Worm (Caenorhabditis elegans) whole organism, L4 larva: Measurements from ENCODE around the gene F42A6.2.

Experiments
- F37D6.2 ChIP-seq: sonication (generic microtip); optimal IDR thresholded peaks from 2 replicates; lab custom pipeline; 2016; ENCODE audit warnings: mild to moderate bottlenecking, missing genetic modification characterization, missing compliant biosample characterization
- F49E8.2 ChIP-seq: sonication (generic microtip); optimal IDR thresholded peaks from 2 replicates; lab custom pipeline; 2016; ENCODE audit warnings: missing compliant biosample characterization, mild to moderate bottlenecking, missing genetic modification characterization, borderline replicate concordance
- Y75B8A.6 ChIP-seq: fragments of 200-800 bp; sonication (Bioruptor generic); IDR thresholded peaks from 2 replicates; pipeline ENCODE4 v1.3.6; 2022; ENCODE audit warnings: missing genetic modification reagents, missing genetic modification characterization, missing compliant biosample characterization
- arid-1 ChIP-seq: fragments of 200-800 bp; sonication (Bioruptor generic); conservative IDR thresholded peaks from 2 replicates; pipeline ENCODE4 v1.3.6; 2022; ENCODE audit warnings: missing genetic modification reagents, missing genetic modification characterization, missing compliant biosample characterization
- daf-16 ChIP-seq, 3 experiments: sonication (generic microtip); optimal IDR thresholded peaks; 2 replicates each; lab custom pipeline; 2016 to 2017; ENCODE audit warnings: missing genetic modification characterization in 3 of 3, missing genetic modification reagents in 3 of 3, mild to moderate bottlenecking in 2 of 3, missing compliant biosample characterization in 2 of 3, missing biosample characterization in 1 of 3, moderate library complexity in 1 of 3
- dmd-6 ChIP-seq: fragments of 200-800 bp; sonication (Bioruptor generic); IDR thresholded peaks from 2 replicates; pipeline ENCODE4 v1.3.6; 2022; ENCODE audit warnings: missing genetic modification reagents, missing genetic modification characterization, missing compliant biosample characterization
- dmd-8 ChIP-seq: fragments of 200-800 bp; sonication (Bioruptor generic); IDR thresholded peaks from 2 replicates; pipeline ENCODE4 v1.3.6; 2022; ENCODE audit warnings: missing genetic modification characterization, missing compliant biosample characterization
- dmd-9 ChIP-seq: fragments of 200-800 bp; sonication (Bioruptor generic); IDR thresholded peaks from 2 replicates; pipeline ENCODE4 v1.3.6; 2022; ENCODE audit warnings: missing genetic modification reagents, missing genetic modification characterization, missing compliant biosample characterization
- egl-27 ChIP-seq: sonication (generic microtip); optimal IDR thresholded peaks from 3 replicates; lab custom pipeline; 2017; ENCODE audit warnings: missing biosample characterization, missing genetic modification reagents, missing genetic modification characterization
- egl-43 ChIP-seq: fragments of 200-800 bp; sonication (Bioruptor generic); IDR thresholded peaks from 2 replicates; pipeline ENCODE4 v1.3.6; 2022; ENCODE audit warnings: missing genetic modification reagents, missing genetic modification characterization, missing compliant biosample characterization
- fkh-10 ChIP-seq: fragments of 150-350 bp; optimal IDR thresholded peaks from 2 replicates; lab custom pipeline; 2014; ENCODE audit warnings: missing biosample characterization, missing genetic modification reagents, missing genetic modification characterization
- hif-1 ChIP-seq, 2 experiments: sonication (generic microtip); optimal IDR thresholded peaks; 2 replicates each; lab custom pipeline; 2016 to 2017; ENCODE audit warnings: missing compliant biosample characterization in 2 of 2, missing genetic modification characterization in 2 of 2, missing genetic modification reagents in 2 of 2, missing genotype in 2 of 2, mild to moderate bottlenecking in 1 of 2
- lin-38 ChIP-seq: fragments of 200-800 bp; sonication (Bioruptor generic); IDR thresholded peaks from 2 replicates; pipeline ENCODE4 v1.3.6; 2022; ENCODE audit warnings: missing genetic modification reagents, missing genetic modification characterization, missing compliant biosample characterization
- madf-9 ChIP-seq: fragments of 200-800 bp; sonication (Bioruptor generic); conservative IDR thresholded peaks from 2 replicates; pipeline ENCODE4 v1.3.6; 2022; ENCODE audit warnings: missing genetic modification reagents, missing genetic modification characterization, missing compliant biosample characterization
- mep-1 ChIP-seq: fragments of 150-350 bp; sonication (generic microtip); optimal IDR thresholded peaks from 3 replicates; lab custom pipeline; 2014; ENCODE audit warnings: missing biosample characterization, missing genetic modification characterization
- mes-2 ChIP-seq: sonication (generic microtip); optimal IDR thresholded peaks from 2 replicates; lab custom pipeline; 2016; ENCODE audit warnings: missing genotype, mild to moderate bottlenecking, missing genetic modification characterization, missing compliant biosample characterization; ENCODE audit not compliant: poor library complexity, severe bottlenecking
- mxl-2 ChIP-seq: fragments of 200-800 bp; sonication (Bioruptor generic); conservative IDR thresholded peaks from 2 replicates; pipeline ENCODE4 v1.3.6; 2022; ENCODE audit warnings: missing genetic modification reagents, missing genetic modification characterization, missing compliant biosample characterization
- mxl-3 ChIP-seq: fragments of 200-800 bp; sonication (Bioruptor generic); optimal IDR thresholded peaks from 2 replicates; lab custom pipeline; 2018; ENCODE audit warnings: mild to moderate bottlenecking, missing genetic modification characterization, missing compliant biosample characterization
- nhr-25 ChIP-seq: sonication (generic microtip); optimal IDR thresholded peaks from 2 replicates; lab custom pipeline; 2017; ENCODE audit warnings: missing genetic modification characterization, mild to moderate bottlenecking, missing compliant biosample characterization, antibody characterized with exemption, moderate library complexity, borderline replicate concordance; ENCODE audit not compliant: insufficient read depth
- nhr-41 ChIP-seq: fragments of 200-800 bp; sonication (Bioruptor generic); IDR thresholded peaks from 2 replicates; pipeline ENCODE4 v1.3.6; 2022; ENCODE audit warnings: missing genetic modification reagents, missing genetic modification characterization, missing compliant biosample characterization
- nhr-48 ChIP-seq: sonication (generic microtip); optimal IDR thresholded peaks from 2 replicates; lab custom pipeline; 2016; ENCODE audit warnings: mild to moderate bottlenecking, missing genetic modification characterization, missing compliant biosample characterization
- pha-4 ChIP-seq, 2 experiments: fragments of 150-350 bp in 1 of 2; fragments of 200-800 bp in 1 of 2; sonication (Bioruptor generic) in 1 of 2; IDR thresholded peaks in 1 of 2; optimal IDR thresholded peaks in 1 of 2; 2 replicates each; pipeline versions ENCODE4 v1.3.6 to Lab custom; 2014 to 2022; ENCODE audit warnings: missing genetic modification characterization in 2 of 2, missing genetic modification reagents in 2 of 2, missing biosample characterization in 1 of 2, missing compliant biosample characterization in 1 of 2
- rbr-2 ChIP-seq: sonication (generic microtip); optimal IDR thresholded peaks from 2 replicates; lab custom pipeline; 2016; ENCODE audit warnings: missing genotype, missing genetic modification characterization, missing compliant biosample characterization
- set-16 ChIP-seq: fragments of 200-800 bp; sonication (Bioruptor generic); IDR thresholded peaks from 2 replicates; pipeline ENCODE4 v1.3.6; 2022; ENCODE audit warnings: missing genetic modification reagents, missing genetic modification characterization, missing compliant biosample characterization
- skn-1 ChIP-seq: fragments of 150-350 bp; optimal IDR thresholded peaks from 2 replicates; lab custom pipeline; 2014; ENCODE audit warnings: missing biosample characterization, missing genetic modification characterization
- snpc-4 ChIP-seq: fragments of 150-350 bp; optimal IDR thresholded peaks from 2 replicates; lab custom pipeline; 2014; ENCODE audit warnings: missing biosample characterization, missing genetic modification characterization
- spr-1 ChIP-seq: sonication (generic microtip); optimal IDR thresholded peaks from 2 replicates; lab custom pipeline; 2016; ENCODE audit warnings: mild to moderate bottlenecking, missing genetic modification characterization, missing compliant biosample characterization
- spr-3 ChIP-seq: fragments of 200-800 bp; sonication (Bioruptor generic); optimal IDR thresholded peaks from 2 replicates; lab custom pipeline; 2018; ENCODE audit warnings: mild to moderate bottlenecking, missing genetic modification characterization, missing compliant biosample characterization
- tra-1 ChIP-seq: fragments of 200-800 bp; sonication (Bioruptor generic); IDR thresholded peaks from 2 replicates; pipeline ENCODE4 v1.3.6; 2022; ENCODE audit warnings: missing genetic modification reagents, missing genetic modification characterization, missing compliant biosample characterization
- unc-130 ChIP-seq: sonication (generic microtip); optimal IDR thresholded peaks from 2 replicates; lab custom pipeline; 2016; ENCODE audit warnings: missing genetic modification reagents, missing genetic modification characterization, missing compliant biosample characterization
- unc-39 ChIP-seq: sonication (generic microtip); optimal IDR thresholded peaks from 2 replicates; lab custom pipeline; 2017; ENCODE audit warnings: missing biosample characterization, missing genetic modification characterization
- ztf-11 ChIP-seq: fragments of 150-350 bp; optimal IDR thresholded peaks from 2 replicates; lab custom pipeline; 2014; ENCODE audit warnings: missing biosample characterization, missing genetic modification characterization

Gene F42A6.2

ce11 chrIV:3296578-3297549 lies 44.4 kb upstream of the F42A6.2 start (continued):
- TF ChIP-seq daf-16 (GFP tag; optimal IDR thresholded peaks at IDR 0.05; lab: Kevin White, UChicago) (no peak), daf-16 (tag; optimal IDR thresholded peaks at IDR 0.05; lab: Kevin White, UChicago) (peak; percentile 31)

- TF ChIP-seq set-16 (GFP tag; lab: Robert Waterston, UW) (0 out of 2 replicates have a peak, but pooled peaks have one; percentile 8), lin-38 (GFP tag; lab: Robert Waterston, UW) (no peak)
Observed at ce11 chrIV:3298300-3298699, 43.0 kb upstream of the F42A6.2 start, which contains the start of gene W08E12.6. Gene W08E12.6 (plus strand): TSS chrIV:3298600.

ce11 chrIV:3299229-3299628 lies 42.0 kb upstream of the F42A6.2 start:
- TF ChIP-seq unc-130, result no peak
- no peak for TF ChIP-seq nhr-41 (GFP tag; lab: Robert Waterston, UW)
- TF ChIP-seq arid-1 (GFP tag; lab: Robert Waterston, UW), result no peak
- TF ChIP-seq hif-1 (tag; optimal IDR thresholded peaks at IDR 0.05; lab: Kevin White, UChicago), result no peak
- TF ChIP-seq mxl-3 (GFP tag; lab: Kevin White, UChicago), result no peak
- no peak for TF ChIP-seq nhr-25 (tag; lab: Kevin White, UChicago)
- 0 out of 2 replicates have a peak, but pooled peaks have one; percentile 21 for TF ChIP-seq tra-1 (GFP tag; lab: Robert Waterston, UW)
- no peak for TF ChIP-seq dmd-9
- TF ChIP-seq spr-1 (tag; lab: Kevin White, UChicago), result no peak
- no peak for TF ChIP-seq nhr-48 (tag; lab: Kevin White, UChicago)
- TF ChIP-seq mxl-2 (GFP tag; lab: Robert Waterston, UW), result no peak
- TF ChIP-seq unc-39, result no peak
- TF ChIP-seq snpc-4 (tag; lab: Kevin White, UChicago), result no peak
- TF ChIP-seq rbr-2 (tag; lab: Kevin White, UChicago), result no peak
- peak; percentile 88 for TF ChIP-seq set-16 (GFP tag; lab: Robert Waterston, UW)
- no peak for TF ChIP-seq spr-3 (GFP tag; lab: Kevin White, UChicago)
- TF ChIP-seq madf-9 (GFP tag; lab: Robert Waterston, UW), result no peak
- TF ChIP-seq Y75B8A.6 (GFP tag; lab: Robert Waterston, UW), result no peak
- TF ChIP-seq skn-1, result no peak
- no peak for TF ChIP-seq F49E8.2
- no peak for TF ChIP-seq mes-2 (tag; lab: Kevin White, UChicago)
- TF ChIP-seq egl-27 (tag; lab: Kevin White, UChicago), result no peak
- TF ChIP-seq mep-1 (tag; lab: Kevin White, UChicago), result no peak
- TF ChIP-seq F37D6.2, result no peak
- no peak for TF ChIP-seq dmd-6 (GFP tag; lab: Robert Waterston, UW)
- no peak for TF ChIP-seq ztf-11
- TF ChIP-seq dmd-8 (GFP tag; lab: Robert Waterston, UW), result 0 out of 2 replicates have a peak, but pooled peaks have one; percentile 12
- TF ChIP-seq pha-4 (GFP tag; IDR thresholded peaks at IDR 0.05; lab: Robert Waterston, UW), result no peak
- no peak for TF ChIP-seq pha-4 (tag; optimal IDR thresholded peaks at IDR 0.05; lab: Kevin White, UChicago)
- TF ChIP-seq egl-43, result 0 out of 2 replicates have a peak, but pooled peaks have one; percentile 17
- TF ChIP-seq fkh-10 (GFP tag; lab: Kevin White, UChicago), result no peak
- TF ChIP-seq, all 104 proteins: peak for 4
